Worm (Caenorhabditis elegans): ENCODE measurements around the gene srg-61.

DNA sequence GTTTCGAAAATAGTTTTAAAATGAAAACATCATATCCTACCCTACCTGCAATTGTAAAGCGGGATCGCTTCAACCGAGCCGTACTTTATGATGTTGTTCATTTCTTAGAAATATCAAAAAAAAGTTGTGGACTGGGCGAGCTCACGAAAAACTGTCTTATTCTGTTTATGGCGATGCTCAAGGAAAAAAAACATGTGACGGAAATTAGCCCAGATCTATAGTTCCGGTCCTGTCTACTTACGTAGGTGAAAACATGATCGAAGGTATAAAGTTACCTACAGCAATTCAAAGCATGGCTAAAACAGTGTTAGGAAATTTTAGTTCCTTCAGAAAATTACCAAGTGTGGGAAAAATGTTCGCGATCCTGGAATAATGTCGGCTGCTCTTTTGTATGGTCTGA is 19.4 kb downstream of the srg-61 start, which contains the start of gene srt-27:
- TF ChIP-seq W03F9.2 (tag; optimal IDR thresholded peaks at IDR 0.05): no peak
- no peak for TF ChIP-seq dao-5 (tag; optimal IDR thresholded peaks at IDR 0.05)
